Worm (Caenorhabditis elegans) whole organism, L1 larva: ENCODE data around the gene pat-3.

Experiments
- F16B12.6 ChIP-seq: fragments of 150-350 bp; optimal IDR thresholded peaks from 2 replicates; lab custom pipeline; 2014; ENCODE audit warnings: missing biosample characterization, missing genetic modification characterization
- aha-1 ChIP-seq: fragments of 150-350 bp; optimal IDR thresholded peaks from 2 replicates; lab custom pipeline; 2014; ENCODE audit warnings: missing biosample characterization, missing genetic modification characterization
- blmp-1 ChIP-seq: fragments of 150-350 bp; optimal IDR thresholded peaks from 2 replicates; lab custom pipeline; 2014; ENCODE audit warnings: missing biosample characterization, missing genetic modification characterization
- ceh-63 ChIP-seq: fragments of 200-800 bp; sonication (Bioruptor generic); optimal IDR thresholded peaks from 2 replicates; lab custom pipeline; 2018; ENCODE audit warnings: mild to moderate bottlenecking, missing genetic modification characterization, missing compliant biosample characterization
- ceh-8 ChIP-seq: fragments of 200-800 bp; sonication (Bioruptor generic); optimal IDR thresholded peaks from 2 replicates; lab custom pipeline; 2018; ENCODE audit warnings: mild to moderate bottlenecking, missing genetic modification characterization, moderate library complexity, missing compliant biosample characterization
- ceh-82 ChIP-seq, 3 experiments: fragments of 150-350 bp in 1 of 3; sonication (generic microtip) in 2 of 3; optimal IDR thresholded peaks; 2 replicates each; lab custom pipeline; 2014 to 2017; ENCODE audit warnings: missing biosample characterization in 3 of 3, missing genetic modification characterization in 3 of 3
- ceh-90 ChIP-seq: sonication (generic microtip); optimal IDR thresholded peaks from 2 replicates; lab custom pipeline; 2016; ENCODE audit warnings: missing genetic modification characterization, missing compliant biosample characterization
- dpl-1 ChIP-seq, 3 experiments: fragments of 150-350 bp in 2 of 3; sonication (generic microtip) in 1 of 3; optimal IDR thresholded peaks; 2 replicates each; lab custom pipeline; 2014 to 2017; ENCODE audit warnings: missing biosample characterization in 3 of 3, missing genetic modification characterization in 3 of 3, missing genetic modification reagents in 3 of 3
- dsc-1 ChIP-seq: sonication (generic microtip); optimal IDR thresholded peaks from 2 replicates; lab custom pipeline; 2016; ENCODE audit warnings: mild to moderate bottlenecking, missing genetic modification characterization, missing compliant biosample characterization
- efl-1 ChIP-seq, 4 experiments: fragments of 150-350 bp; optimal IDR thresholded peaks in 3 of 4; peaks in 1 of 4; 1 replicate in 1 of 4; 2 replicates in 3 of 4; lab custom pipeline; 2014; ENCODE audit warnings: missing biosample characterization in 2 of 4, missing genetic modification characterization in 2 of 4, missing genetic modification reagents in 2 of 4
- elt-2 ChIP-seq: sonication (generic microtip); optimal IDR thresholded peaks from 2 replicates; lab custom pipeline; 2016; ENCODE audit warnings: missing genetic modification characterization, mild to moderate bottlenecking, inconsistent platforms, missing compliant biosample characterization, missing genetic modification reagents
- elt-3 ChIP-seq, 6 experiments: fragments of 150-350 bp in 1 of 6; sonication (generic microtip); optimal IDR thresholded peaks; 2 replicates each; lab custom pipeline; 2017 to 2018; ENCODE audit warnings: missing biosample characterization in 6 of 6, missing genetic modification characterization in 6 of 6, inconsistent platforms in 1 of 6
- fkh-8 ChIP-seq: sonication (generic microtip); optimal IDR thresholded peaks from 2 replicates; lab custom pipeline; 2016; ENCODE audit warnings: mild to moderate bottlenecking, missing genetic modification characterization, missing compliant biosample characterization
- fos-1 ChIP-seq: fragments of 150-350 bp; optimal IDR thresholded peaks from 2 replicates; lab custom pipeline; 2014; ENCODE audit warnings: missing biosample characterization, missing genetic modification characterization
- hlh-17 ChIP-seq: fragments of 200-800 bp; sonication (Bioruptor generic); optimal IDR thresholded peaks from 2 replicates; lab custom pipeline; 2018; ENCODE audit warnings: missing genetic modification characterization, mild to moderate bottlenecking, missing compliant biosample characterization, moderate library complexity, borderline replicate concordance
- hpl-2 ChIP-seq: fragments of 150-350 bp; optimal IDR thresholded peaks from 2 replicates; lab custom pipeline; 2014; ENCODE audit warnings: missing biosample characterization, missing genetic modification reagents, missing genetic modification characterization
- irx-1 ChIP-seq: sonication (generic microtip); optimal IDR thresholded peaks from 2 replicates; lab custom pipeline; 2016; ENCODE audit warnings: missing genetic modification characterization, missing compliant biosample characterization
- isw-1 ChIP-seq: fragments of 200-800 bp; sonication (Bioruptor generic); IDR thresholded peaks from 2 replicates; pipeline ENCODE4 v1.3.6; 2022; ENCODE audit warnings: missing genetic modification characterization, missing compliant biosample characterization
- jun-1 ChIP-seq: fragments of 150-350 bp; optimal IDR thresholded peaks from 2 replicates; lab custom pipeline; 2014; ENCODE audit warnings: missing biosample characterization, missing genetic modification reagents, missing genetic modification characterization
- lin-13 ChIP-seq: fragments of 150-350 bp; optimal IDR thresholded peaks from 2 replicates; lab custom pipeline; 2014; ENCODE audit warnings: missing biosample characterization, missing genetic modification reagents, missing genetic modification characterization
- lin-14 ChIP-seq: fragments of 200-800 bp; sonication (Bioruptor generic); optimal IDR thresholded peaks from 2 replicates; lab custom pipeline; 2018; ENCODE audit warnings: mild to moderate bottlenecking, missing genetic modification characterization, moderate library complexity, missing compliant biosample characterization
- lin-15B ChIP-seq: fragments of 150-350 bp; sonication (generic microtip); optimal IDR thresholded peaks from 3 replicates; lab custom pipeline; 2014; ENCODE audit warnings: missing biosample characterization, missing genetic modification characterization
- lin-35 ChIP-seq, 2 experiments: fragments of 150-350 bp; optimal IDR thresholded peaks; 2 replicates each; lab custom pipeline; 2014; ENCODE audit warnings: missing biosample characterization in 2 of 2, missing genetic modification characterization in 2 of 2, missing genetic modification reagents in 2 of 2
- lin-39 ChIP-seq: fragments of 150-350 bp; optimal IDR thresholded peaks from 2 replicates; lab custom pipeline; 2014; ENCODE audit warnings: missing biosample characterization, missing genetic modification reagents, missing genetic modification characterization
- lir-3 ChIP-seq: sonication (generic microtip); optimal IDR thresholded peaks from 2 replicates; lab custom pipeline; 2016; ENCODE audit warnings: mild to moderate bottlenecking, missing genetic modification characterization, moderate library complexity, missing compliant biosample characterization; ENCODE audit not compliant: poor library complexity
- lsy-2 ChIP-seq, 2 experiments: fragments of 150-350 bp; optimal IDR thresholded peaks; 2 replicates each; lab custom pipeline; 2014; ENCODE audit warnings: missing biosample characterization in 2 of 2, missing genetic modification characterization in 2 of 2
- mdl-1 ChIP-seq, 2 experiments: fragments of 150-350 bp; optimal IDR thresholded peaks; 2 replicates each; lab custom pipeline; 2014 to 2017; ENCODE audit warnings: missing biosample characterization in 2 of 2, missing genetic modification characterization in 2 of 2, inconsistent platforms in 1 of 2
- mef-2 ChIP-seq: fragments of 150-350 bp; optimal IDR thresholded peaks from 2 replicates; lab custom pipeline; 2014; ENCODE audit warnings: missing biosample characterization, missing genetic modification characterization
- nhr-11 ChIP-seq: fragments of 150-350 bp; optimal IDR thresholded peaks from 2 replicates; lab custom pipeline; 2014; ENCODE audit warnings: missing biosample characterization, missing genetic modification characterization
- nhr-19 ChIP-seq: fragments of 200-800 bp; sonication (Bioruptor generic); conservative IDR thresholded peaks from 2 replicates; pipeline ENCODE4 v1.3.6; 2022; ENCODE audit warnings: missing genetic modification characterization, missing compliant biosample characterization
- nhr-237 ChIP-seq: fragments of 150-350 bp; optimal IDR thresholded peaks from 2 replicates; lab custom pipeline; 2014; ENCODE audit warnings: missing biosample characterization, missing genetic modification characterization
- nhr-71 ChIP-seq: sonication (generic microtip); optimal IDR thresholded peaks from 2 replicates; lab custom pipeline; 2016; ENCODE audit warnings: mild to moderate bottlenecking, missing genetic modification characterization, moderate library complexity, missing compliant biosample characterization
- nhr-85 ChIP-seq: sonication (generic microtip); peaks from one replicate; lab custom pipeline; 2016; ENCODE audit warnings: missing genetic modification characterization, inconsistent platforms, missing compliant biosample characterization
- pag-3 ChIP-seq: sonication (generic microtip); optimal IDR thresholded peaks from 2 replicates; lab custom pipeline; 2017; ENCODE audit warnings: missing genetic modification characterization, mild to moderate bottlenecking, missing compliant biosample characterization, antibody characterized with exemption, borderline replicate concordance; ENCODE audit not compliant: insufficient read depth
- pax-3 ChIP-seq: fragments of 200-800 bp; sonication (Bioruptor generic); optimal IDR thresholded peaks from 2 replicates; lab custom pipeline; 2018; ENCODE audit warnings: mild to moderate bottlenecking, missing genetic modification characterization, moderate library complexity, missing compliant biosample characterization
- pqm-1 ChIP-seq: sonication (generic microtip); optimal IDR thresholded peaks from 3 replicates; lab custom pipeline; 2017; ENCODE audit warnings: missing biosample characterization, missing genetic modification characterization
- rnt-1 ChIP-seq: sonication (generic microtip); optimal IDR thresholded peaks from 2 replicates; lab custom pipeline; 2016; ENCODE audit warnings: mild to moderate bottlenecking, missing genetic modification characterization, moderate library complexity, missing compliant biosample characterization
- snpc-4 ChIP-seq: fragments of 150-350 bp; optimal IDR thresholded peaks from 2 replicates; lab custom pipeline; 2014; ENCODE audit warnings: missing biosample characterization, missing genetic modification characterization
- snu-23 ChIP-seq: sonication (generic microtip); optimal IDR thresholded peaks from 2 replicates; lab custom pipeline; 2016; ENCODE audit warnings: missing genetic modification characterization, missing compliant biosample characterization
- sptf-1 ChIP-seq: fragments of 150-350 bp; optimal IDR thresholded peaks from 2 replicates; lab custom pipeline; 2014; ENCODE audit warnings: missing biosample characterization, missing genetic modification characterization
- sup-37 ChIP-seq: fragments of 200-800 bp; sonication (Bioruptor generic); optimal IDR thresholded peaks from 2 replicates; lab custom pipeline; 2018; ENCODE audit warnings: mild to moderate bottlenecking, missing genetic modification characterization, missing compliant biosample characterization
- tbx-2 ChIP-seq: sonication (generic microtip); optimal IDR thresholded peaks from 2 replicates; lab custom pipeline; 2016; ENCODE audit warnings: missing genetic modification characterization, missing compliant biosample characterization
- tlp-1 ChIP-seq: fragments of 150-350 bp; optimal IDR thresholded peaks from 2 replicates; lab custom pipeline; 2014; ENCODE audit warnings: missing biosample characterization, missing genetic modification characterization
- unc-130 ChIP-seq: fragments of 150-350 bp; optimal IDR thresholded peaks from 2 replicates; lab custom pipeline; 2017; ENCODE audit warnings: missing biosample characterization, missing genetic modification characterization, inconsistent platforms
- unc-30 ChIP-seq: sonication (generic microtip); optimal IDR thresholded peaks from 2 replicates; lab custom pipeline; 2017; ENCODE audit warnings: missing biosample characterization, missing genetic modification characterization
- unc-62 ChIP-seq: fragments of 150-350 bp; optimal IDR thresholded peaks from 2 replicates; lab custom pipeline; 2014; ENCODE audit warnings: missing biosample characterization, missing genetic modification reagents, missing genetic modification characterization
- unc-98 ChIP-seq: fragments of 200-800 bp; sonication (Bioruptor generic); IDR thresholded peaks from 2 replicates; pipeline ENCODE4 v1.3.6; 2022; ENCODE audit warnings: missing genetic modification characterization, missing compliant biosample characterization
- vab-15 ChIP-seq: sonication (generic microtip); optimal IDR thresholded peaks from 2 replicates; lab custom pipeline; 2017; ENCODE audit warnings: missing genotype, mild to moderate bottlenecking, missing genetic modification characterization, missing compliant biosample characterization
- xbp-1 ChIP-seq: sonication (generic microtip); optimal IDR thresholded peaks from 2 replicates; lab custom pipeline; 2016; ENCODE audit warnings: missing genetic modification characterization, missing compliant biosample characterization
- zip-4 ChIP-seq: fragments of 200-800 bp; sonication (Bioruptor generic); optimal IDR thresholded peaks from 2 replicates; lab custom pipeline; 2018; ENCODE audit warnings: mild to moderate bottlenecking, missing genetic modification characterization, moderate library complexity, missing compliant biosample characterization
- ztf-11 ChIP-seq, 2 experiments: sonication (generic microtip); optimal IDR thresholded peaks; 2 replicates each; lab custom pipeline; 2016 to 2017; ENCODE audit warnings: missing genetic modification characterization in 2 of 2, missing biosample characterization in 1 of 2, missing compliant biosample characterization in 1 of 2
- ztf-4 ChIP-seq: fragments of 150-350 bp; optimal IDR thresholded peaks from 2 replicates; lab custom pipeline; 2014; ENCODE audit warnings: missing biosample characterization, missing genetic modification characterization

pat-3 gene

DNA sequence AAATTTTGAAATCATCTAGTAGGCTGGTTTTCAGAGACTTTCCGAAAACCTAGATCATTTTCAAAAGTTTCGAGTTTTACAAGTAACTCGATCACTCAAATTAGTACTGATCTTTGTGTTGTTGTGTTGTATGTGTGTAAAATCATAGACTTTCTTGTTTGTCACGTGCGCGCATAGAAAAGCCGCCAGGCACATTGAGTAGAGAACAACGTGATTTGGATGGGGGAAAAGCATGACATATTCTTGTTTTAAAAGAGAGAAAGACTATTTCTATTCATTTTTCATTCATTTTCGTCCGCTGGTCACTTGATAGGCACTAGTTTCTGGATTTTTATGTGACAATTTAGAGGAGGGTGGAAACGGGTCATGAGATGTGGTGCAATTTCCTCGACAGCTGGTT lies 40.3 kb upstream of the pat-3 start:
- TF ChIP-seq lin-35 (GFP tag; optimal IDR thresholded peaks at IDR 0.05; lab: Kevin White, UChicago) (peak; percentile 20 to 70), efl-1 (optimal IDR thresholded peaks at IDR 0.05; lab: Kevin White, UChicago) (peak in 1 of 2 experiments; percentile 30), efl-1 (GFP tag; optimal IDR thresholded peaks at IDR 0.05 in 1 of 2; lab: Kevin White, UChicago) (peak in 1 of 2 experiments; percentile 90), snu-23 (GFP tag; lab: Kevin White, UChicago) (peak; percentile 54), sup-37 (no peak), xbp-1 (tag; lab: Kevin White, UChicago) (peak; percentile 9), elt-2 (tag; lab: Kevin White, UChicago) (no peak), ceh-8 (GFP tag; lab: Kevin White, UChicago) (peak; percentile 37), zip-4 (GFP tag; lab: Kevin White, UChicago) (no peak), mdl-1 (tag; optimal IDR thresholded peaks at IDR 0.05; lab: Kevin White, UChicago) (peak in 1 of 2 experiments; percentile 90), nhr-237 (tag; lab: Kevin White, UChicago) (no peak), nhr-11 (no peak), F16B12.6 (tag; lab: Kevin White, UChicago) (no peak), pax-3 (peak; percentile 57), lin-39 (tag; lab: Kevin White, UChicago) (no peak), lin-15B (tag; lab: Kevin White, UChicago) (no peak), unc-98 (GFP tag; lab: Robert Waterston, UW) (no peak), pag-3 (tag; lab: Kevin White, UChicago) (no peak), pqm-1 (tag; lab: Kevin White, UChicago) (no peak), unc-62 (GFP tag; lab: Kevin White, UChicago) (no peak), snpc-4 (tag; lab: Kevin White, UChicago) (no peak), jun-1 (tag; lab: Kevin White, UChicago) (no peak), mef-2 (tag; lab: Kevin White, UChicago) (no peak), hpl-2 (GFP tag; lab: Kevin White, UChicago) (no peak), isw-1 (GFP tag; lab: Robert Waterston, UW) (no peak), nhr-71 (peak; percentile 85), tbx-2 (tag; lab: Kevin White, UChicago) (peak; percentile 45), fkh-8 (tag; lab: Kevin White, UChicago) (peak; percentile 67), vab-15 (peak; percentile 29), nhr-19 (GFP tag; lab: Robert Waterston, UW) (peak; percentile 49; the same call in 1 of the 2 replicates), hlh-17 (GFP tag; lab: Kevin White, UChicago) (no peak), tlp-1 (tag; lab: Kevin White, UChicago) (no peak), lin-14 (GFP tag; lab: Kevin White, UChicago) (peak; percentile 90), dpl-1 (GFP tag; optimal IDR thresholded peaks at IDR 0.05; lab: Kevin White, UChicago) (peak in 1 of 3 experiments; percentile 1), unc-30 (tag; lab: Kevin White, UChicago) (no peak), nhr-85 (tag; lab: Kevin White, UChicago) (no peak), lin-13 (GFP tag; lab: Kevin White, UChicago) (peak; percentile 19), irx-1 (peak; percentile 25), blmp-1 (tag; lab: Kevin White, UChicago) (peak; percentile 11), unc-130 (peak; percentile 54), lir-3 (tag; lab: Kevin White, UChicago) (peak; percentile 38), elt-3 (tag; optimal IDR thresholded peaks at IDR 0.05; lab: Kevin White, UChicago) (no peak), dsc-1 (peak; percentile 46), ztf-11 (tag; optimal IDR thresholded peaks at IDR 0.05; lab: Kevin White, UChicago) (peak in 1 of 2 experiments; percentile 8), fos-1 (no peak), ceh-82 (tag; optimal IDR thresholded peaks at IDR 0.05; lab: Kevin White, UChicago) (peak in 1 of 3 experiments; percentile 8), aha-1 (tag; lab: Kevin White, UChicago) (no peak), ceh-90 (tag; lab: Kevin White, UChicago) (no peak), lsy-2 (tag; optimal IDR thresholded peaks at IDR 0.05; lab: Kevin White, UChicago) (peak; percentile 42 to 58), ztf-4 (peak; percentile 70), rnt-1 (tag; lab: Kevin White, UChicago) (peak; percentile 34), sptf-1 (tag; lab: Kevin White, UChicago) (no peak), ceh-63 (GFP tag; lab: Kevin White, UChicago) (no peak)
